Worm (Caenorhabditis elegans) whole organism, mixed stage, embryonic: ENCODE measurements around the gene F11G11.14.

Experiments
- blmp-1 ChIP-seq: fragments of 150-350 bp; optimal IDR thresholded peaks from 2 replicates; lab custom pipeline; 2014; ENCODE audit warnings: missing biosample characterization, missing genetic modification characterization
- elt-3 ChIP-seq: fragments of 150-350 bp; optimal IDR thresholded peaks from 2 replicates; lab custom pipeline; 2014; ENCODE audit warnings: missing biosample characterization, missing genetic modification characterization
- lin-32 ChIP-seq: fragments of 200-800 bp; sonication (Bioruptor generic); optimal IDR thresholded peaks from 2 replicates; lab custom pipeline; 2018; ENCODE audit warnings: mild to moderate bottlenecking, missing genetic modification characterization, missing compliant biosample characterization
- mab-5 ChIP-seq: fragments of 150-350 bp; optimal IDR thresholded peaks from 2 replicates; lab custom pipeline; 2014; ENCODE audit warnings: missing biosample characterization, missing genetic modification characterization
- mep-1 ChIP-seq: fragments of 150-350 bp; optimal IDR thresholded peaks from 2 replicates; lab custom pipeline; 2017; ENCODE audit warnings: missing biosample characterization, missing genetic modification reagents, missing genetic modification characterization, inconsistent platforms
- mls-2 ChIP-seq: sonication (generic microtip); optimal IDR thresholded peaks from 2 replicates; lab custom pipeline; 2016; ENCODE audit warnings: mild to moderate bottlenecking, missing genetic modification characterization, moderate library complexity, missing compliant biosample characterization
- nhr-237 ChIP-seq: fragments of 150-350 bp; optimal IDR thresholded peaks from 2 replicates; lab custom pipeline; 2014; ENCODE audit warnings: missing biosample characterization, missing genetic modification characterization
- nhr-28 ChIP-seq: fragments of 150-350 bp; optimal IDR thresholded peaks from 2 replicates; lab custom pipeline; 2014; ENCODE audit warnings: missing biosample characterization, missing genetic modification characterization
- snpc-4 ChIP-seq: fragments of 150-350 bp; optimal IDR thresholded peaks from 2 replicates; lab custom pipeline; 2014; ENCODE audit warnings: missing biosample characterization, missing genetic modification characterization
- unc-62 ChIP-seq: fragments of 150-350 bp; optimal IDR thresholded peaks from 2 replicates; lab custom pipeline; 2014; ENCODE audit warnings: missing biosample characterization, missing genetic modification reagents, missing genetic modification characterization
- ztf-11 ChIP-seq: fragments of 150-350 bp; optimal IDR thresholded peaks from 2 replicates; lab custom pipeline; 2014; ENCODE audit warnings: missing biosample characterization, missing genetic modification characterization

- no peak for TF ChIP-seq mab-5 (tag; lab: Kevin White, UChicago)
- TF ChIP-seq nhr-237 = no peak
- TF ChIP-seq lin-32 (GFP tag; lab: Kevin White, UChicago) = no peak
- TF ChIP-seq unc-62 = no peak
- no peak for TF ChIP-seq blmp-1 (tag; lab: Kevin White, UChicago)
- no peak for TF ChIP-seq elt-3 (tag; lab: Kevin White, UChicago)
- no peak for TF ChIP-seq nhr-28 (tag; lab: Kevin White, UChicago)
- TF ChIP-seq snpc-4 (tag; lab: Kevin White, UChicago) = no peak
- TF ChIP-seq ztf-11 (tag; lab: Kevin White, UChicago) = no peak
- no peak for TF ChIP-seq mls-2 (tag; lab: Kevin White, UChicago)
- no peak for TF ChIP-seq mep-1 (tag; lab: Kevin White, UChicago)
Measured at ce11 chrII:4904778-4905177, 41.3 kb downstream of the F11G11.14 start, which contains the start of gene btbd-10.
